Worm (Caenorhabditis elegans) whole organism, L1 larva: ENCODE results near the gene F38B7.17.
A peak's percentile ranks its signal among the peaks of the same experiment; 100 is the strongest.

Experiments used
- C04F5.9 ChIP-seq: sonication (generic microtip); optimal IDR thresholded peaks from 2 replicates; lab custom pipeline; 2016; ENCODE audit warnings: missing genetic modification characterization, missing compliant biosample characterization
- C16A3.4 ChIP-seq: fragments of 150-350 bp; optimal IDR thresholded peaks from 2 replicates; lab custom pipeline; 2014; ENCODE audit warnings: missing biosample characterization, missing genetic modification characterization
- C34B4.2 ChIP-seq: sonication (generic microtip); optimal IDR thresholded peaks from 2 replicates; lab custom pipeline; 2017; ENCODE audit warnings: mild to moderate bottlenecking, missing genetic modification characterization, missing compliant biosample characterization
- F16B12.6 ChIP-seq: fragments of 150-350 bp; optimal IDR thresholded peaks from 2 replicates; lab custom pipeline; 2014; ENCODE audit warnings: missing biosample characterization, missing genetic modification characterization
- aly-2 ChIP-seq: fragments of 150-350 bp; optimal IDR thresholded peaks from 2 replicates; lab custom pipeline; 2014; ENCODE audit warnings: missing biosample characterization, missing genetic modification characterization
- ama-1 ChIP-seq: fragments of 150-350 bp; optimal IDR thresholded peaks from 2 replicates; lab custom pipeline; 2014
- blmp-1 ChIP-seq: fragments of 150-350 bp; optimal IDR thresholded peaks from 2 replicates; lab custom pipeline; 2014; ENCODE audit warnings: missing biosample characterization, missing genetic modification characterization
- ceh-63 ChIP-seq: fragments of 200-800 bp; sonication (Bioruptor generic); optimal IDR thresholded peaks from 2 replicates; lab custom pipeline; 2018; ENCODE audit warnings: mild to moderate bottlenecking, missing genetic modification characterization, missing compliant biosample characterization
- ceh-88 ChIP-seq: fragments of 200-800 bp; sonication (Bioruptor generic); IDR thresholded peaks from 2 replicates; pipeline ENCODE4 v1.3.6; 2022; ENCODE audit warnings: missing genetic modification characterization, missing compliant biosample characterization
- ceh-90 ChIP-seq: sonication (generic microtip); optimal IDR thresholded peaks from 2 replicates; lab custom pipeline; 2016; ENCODE audit warnings: missing genetic modification characterization, missing compliant biosample characterization
- ces-1 ChIP-seq: fragments of 150-350 bp; optimal IDR thresholded peaks from 2 replicates; lab custom pipeline; 2014; ENCODE audit warnings: missing biosample characterization, missing genetic modification reagents, missing genetic modification characterization
- dpl-1 ChIP-seq, 3 experiments: fragments of 150-350 bp in 2 of 3; sonication (generic microtip) in 1 of 3; optimal IDR thresholded peaks; 2 replicates each; lab custom pipeline; 2014 to 2017; ENCODE audit warnings: missing biosample characterization in 3 of 3, missing genetic modification characterization in 3 of 3, missing genetic modification reagents in 3 of 3
- dsc-1 ChIP-seq: sonication (generic microtip); optimal IDR thresholded peaks from 2 replicates; lab custom pipeline; 2016; ENCODE audit warnings: mild to moderate bottlenecking, missing genetic modification characterization, missing compliant biosample characterization
- efl-1 ChIP-seq, 4 experiments: fragments of 150-350 bp; optimal IDR thresholded peaks in 3 of 4; peaks in 1 of 4; 1 replicate in 1 of 4; 2 replicates in 3 of 4; lab custom pipeline; 2014; ENCODE audit warnings: missing biosample characterization in 2 of 4, missing genetic modification characterization in 2 of 4, missing genetic modification reagents in 2 of 4
- elt-2 ChIP-seq: sonication (generic microtip); optimal IDR thresholded peaks from 2 replicates; lab custom pipeline; 2016; ENCODE audit warnings: missing genetic modification characterization, mild to moderate bottlenecking, inconsistent platforms, missing compliant biosample characterization, missing genetic modification reagents
- elt-3 ChIP-seq, 6 experiments: fragments of 150-350 bp in 1 of 6; sonication (generic microtip); optimal IDR thresholded peaks; 2 replicates each; lab custom pipeline; 2017 to 2018; ENCODE audit warnings: missing biosample characterization in 6 of 6, missing genetic modification characterization in 6 of 6, inconsistent platforms in 1 of 6
- fkh-8 ChIP-seq: sonication (generic microtip); optimal IDR thresholded peaks from 2 replicates; lab custom pipeline; 2016; ENCODE audit warnings: mild to moderate bottlenecking, missing genetic modification characterization, missing compliant biosample characterization
- fos-1 ChIP-seq: fragments of 150-350 bp; optimal IDR thresholded peaks from 2 replicates; lab custom pipeline; 2014; ENCODE audit warnings: missing biosample characterization, missing genetic modification characterization
- grh-1 ChIP-seq: fragments of 200-800 bp; sonication (Bioruptor generic); IDR thresholded peaks from 2 replicates; pipeline ENCODE4 v1.3.6; 2022; ENCODE audit warnings: missing genetic modification reagents, missing genetic modification characterization, missing compliant biosample characterization
- hlh-4 ChIP-seq: sonication (generic microtip); optimal IDR thresholded peaks from 2 replicates; lab custom pipeline; 2016; ENCODE audit warnings: mild to moderate bottlenecking, missing genetic modification characterization, missing compliant biosample characterization
- hpl-2 ChIP-seq: fragments of 150-350 bp; optimal IDR thresholded peaks from 2 replicates; lab custom pipeline; 2014; ENCODE audit warnings: missing biosample characterization, missing genetic modification reagents, missing genetic modification characterization
- lin-15B ChIP-seq: fragments of 150-350 bp; sonication (generic microtip); optimal IDR thresholded peaks from 3 replicates; lab custom pipeline; 2014; ENCODE audit warnings: missing biosample characterization, missing genetic modification characterization
- lin-35 ChIP-seq, 2 experiments: fragments of 150-350 bp; optimal IDR thresholded peaks; 2 replicates each; lab custom pipeline; 2014; ENCODE audit warnings: missing biosample characterization in 2 of 2, missing genetic modification characterization in 2 of 2, missing genetic modification reagents in 2 of 2
- lsy-2 ChIP-seq, 2 experiments: fragments of 150-350 bp; optimal IDR thresholded peaks; 2 replicates each; lab custom pipeline; 2014; ENCODE audit warnings: missing biosample characterization in 2 of 2, missing genetic modification characterization in 2 of 2
- mab-9 ChIP-seq: fragments of 200-800 bp; sonication (Bioruptor generic); IDR thresholded peaks from 2 replicates; pipeline ENCODE4 v1.3.6; 2022; ENCODE audit warnings: missing genetic modification reagents, missing genetic modification characterization, missing compliant biosample characterization
- mdl-1 ChIP-seq, 2 experiments: fragments of 150-350 bp; optimal IDR thresholded peaks; 2 replicates each; lab custom pipeline; 2014 to 2017; ENCODE audit warnings: missing biosample characterization in 2 of 2, missing genetic modification characterization in 2 of 2, inconsistent platforms in 1 of 2
- mef-2 ChIP-seq: fragments of 150-350 bp; optimal IDR thresholded peaks from 2 replicates; lab custom pipeline; 2014; ENCODE audit warnings: missing biosample characterization, missing genetic modification characterization
- nhr-11 ChIP-seq: fragments of 150-350 bp; optimal IDR thresholded peaks from 2 replicates; lab custom pipeline; 2014; ENCODE audit warnings: missing biosample characterization, missing genetic modification characterization
- nhr-19 ChIP-seq: fragments of 200-800 bp; sonication (Bioruptor generic); conservative IDR thresholded peaks from 2 replicates; pipeline ENCODE4 v1.3.6; 2022; ENCODE audit warnings: missing genetic modification characterization, missing compliant biosample characterization
- nhr-20 ChIP-seq: sonication (generic microtip); optimal IDR thresholded peaks from 2 replicates; lab custom pipeline; 2016; ENCODE audit warnings: mild to moderate bottlenecking, missing genetic modification characterization, missing compliant biosample characterization
- nhr-237 ChIP-seq: fragments of 150-350 bp; optimal IDR thresholded peaks from 2 replicates; lab custom pipeline; 2014; ENCODE audit warnings: missing biosample characterization, missing genetic modification characterization
- nhr-47 ChIP-seq: sonication (generic microtip); optimal IDR thresholded peaks from 2 replicates; lab custom pipeline; 2016; ENCODE audit warnings: mild to moderate bottlenecking, missing genetic modification characterization, moderate library complexity, missing compliant biosample characterization
- nhr-71 ChIP-seq: sonication (generic microtip); optimal IDR thresholded peaks from 2 replicates; lab custom pipeline; 2016; ENCODE audit warnings: mild to moderate bottlenecking, missing genetic modification characterization, moderate library complexity, missing compliant biosample characterization
- nhr-77 ChIP-seq: fragments of 150-350 bp; optimal IDR thresholded peaks from 2 replicates; lab custom pipeline; 2014; ENCODE audit warnings: missing biosample characterization, missing genetic modification characterization
- nhr-90 ChIP-seq: sonication (generic microtip); optimal IDR thresholded peaks from 2 replicates; lab custom pipeline; 2016; ENCODE audit warnings: mild to moderate bottlenecking, missing genetic modification characterization, missing compliant biosample characterization; ENCODE audit not compliant: poor library complexity
- pag-3 ChIP-seq: sonication (generic microtip); optimal IDR thresholded peaks from 2 replicates; lab custom pipeline; 2017; ENCODE audit warnings: missing genetic modification characterization, mild to moderate bottlenecking, missing compliant biosample characterization, antibody characterized with exemption, borderline replicate concordance; ENCODE audit not compliant: insufficient read depth
- skn-1 ChIP-seq: fragments of 150-350 bp; optimal IDR thresholded peaks from 2 replicates; lab custom pipeline; 2014; ENCODE audit warnings: missing biosample characterization, missing genetic modification characterization
- sup-37 ChIP-seq: fragments of 200-800 bp; sonication (Bioruptor generic); optimal IDR thresholded peaks from 2 replicates; lab custom pipeline; 2018; ENCODE audit warnings: mild to moderate bottlenecking, missing genetic modification characterization, missing compliant biosample characterization
- tbx-2 ChIP-seq: sonication (generic microtip); optimal IDR thresholded peaks from 2 replicates; lab custom pipeline; 2016; ENCODE audit warnings: missing genetic modification characterization, missing compliant biosample characterization
- unc-130 ChIP-seq: fragments of 150-350 bp; optimal IDR thresholded peaks from 2 replicates; lab custom pipeline; 2017; ENCODE audit warnings: missing biosample characterization, missing genetic modification characterization, inconsistent platforms
- unc-30 ChIP-seq: sonication (generic microtip); optimal IDR thresholded peaks from 2 replicates; lab custom pipeline; 2017; ENCODE audit warnings: missing biosample characterization, missing genetic modification characterization
- unc-62 ChIP-seq: fragments of 150-350 bp; optimal IDR thresholded peaks from 2 replicates; lab custom pipeline; 2014; ENCODE audit warnings: missing biosample characterization, missing genetic modification reagents, missing genetic modification characterization
- unc-86 ChIP-seq: sonication (generic microtip); optimal IDR thresholded peaks from 2 replicates; lab custom pipeline; 2016; ENCODE audit warnings: missing genetic modification characterization, missing compliant biosample characterization
- unc-98 ChIP-seq: fragments of 200-800 bp; sonication (Bioruptor generic); IDR thresholded peaks from 2 replicates; pipeline ENCODE4 v1.3.6; 2022; ENCODE audit warnings: missing genetic modification characterization, missing compliant biosample characterization
- vab-15 ChIP-seq: sonication (generic microtip); optimal IDR thresholded peaks from 2 replicates; lab custom pipeline; 2017; ENCODE audit warnings: missing genotype, mild to moderate bottlenecking, missing genetic modification characterization, missing compliant biosample characterization
- xbp-1 ChIP-seq: sonication (generic microtip); optimal IDR thresholded peaks from 2 replicates; lab custom pipeline; 2016; ENCODE audit warnings: missing genetic modification characterization, missing compliant biosample characterization
- zip-4 ChIP-seq: fragments of 200-800 bp; sonication (Bioruptor generic); optimal IDR thresholded peaks from 2 replicates; lab custom pipeline; 2018; ENCODE audit warnings: mild to moderate bottlenecking, missing genetic modification characterization, moderate library complexity, missing compliant biosample characterization
- ztf-11 ChIP-seq, 2 experiments: sonication (generic microtip); optimal IDR thresholded peaks; 2 replicates each; lab custom pipeline; 2016 to 2017; ENCODE audit warnings: missing genetic modification characterization in 2 of 2, missing biosample characterization in 1 of 2, missing compliant biosample characterization in 1 of 2
- ztf-4 ChIP-seq: fragments of 150-350 bp; optimal IDR thresholded peaks from 2 replicates; lab custom pipeline; 2014; ENCODE audit warnings: missing biosample characterization, missing genetic modification characterization

Gene F38B7.17

DNA sequence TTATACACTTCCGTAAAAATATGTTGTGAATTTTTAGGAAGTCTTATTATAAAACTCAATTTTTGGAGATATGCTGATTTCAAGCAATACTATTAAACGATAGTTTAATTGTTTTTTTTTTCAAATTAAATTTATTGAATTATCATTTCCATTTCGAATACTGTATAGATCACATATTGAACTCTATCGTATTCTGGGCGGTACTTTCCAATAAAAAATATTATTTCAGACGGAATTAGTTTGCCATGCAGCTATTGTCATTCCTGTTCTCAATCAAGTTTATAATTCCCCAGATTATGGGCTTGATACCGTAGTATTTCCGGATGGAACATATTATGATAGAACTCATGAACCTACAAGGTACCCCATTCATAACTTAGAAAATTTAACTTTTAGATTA lies 25.8 kb upstream of the F38B7.17 start:
- peak in 1 of 2 experiments; percentile 51 for TF ChIP-seq lsy-2 (tag; optimal IDR thresholded peaks at IDR 0.05; lab: Kevin White, UChicago)
- TF ChIP-seq fos-1 (tag; lab: Kevin White, UChicago) = no peak

DNA sequence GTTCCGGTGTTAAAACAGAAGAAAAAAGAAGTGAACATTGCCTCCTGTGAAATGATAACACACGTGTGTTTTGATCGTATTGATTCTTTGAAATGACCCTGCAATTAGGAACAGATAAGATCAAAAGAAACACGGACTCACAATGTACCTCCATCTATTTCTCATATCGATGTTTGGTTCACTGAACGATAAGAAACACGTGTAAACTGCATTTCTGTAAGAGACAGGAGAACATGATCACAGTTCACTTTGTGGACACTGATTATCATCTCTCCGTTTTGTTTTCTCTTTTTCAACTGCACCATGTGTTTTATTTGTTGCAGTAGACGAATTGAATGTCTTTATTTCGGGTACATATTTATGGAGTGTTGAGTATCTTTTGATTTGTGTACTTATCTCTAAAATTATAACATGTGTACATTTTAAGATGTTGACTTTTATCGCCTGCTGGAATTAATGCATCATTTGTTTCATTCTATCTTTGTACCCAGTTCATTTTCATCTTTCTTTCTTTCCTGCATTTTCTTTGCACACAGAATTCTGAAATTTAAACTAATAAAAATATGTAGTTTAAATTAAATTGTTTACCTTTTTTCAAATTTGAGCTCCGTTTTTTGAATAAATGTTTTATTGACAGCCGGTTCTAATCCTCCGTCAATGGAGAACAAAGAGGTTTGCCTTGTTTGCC lies 24.2 kb upstream of the F38B7.17 start, which contains the start of the genes H12C20.7 and nhr-68:
TSS of gene H12C20.7 (minus strand) at position 188 of the 688 bp plus-strand sequence.
TSS of gene nhr-68 (plus strand) at position 638 of the 688 bp plus-strand sequence.
- no peak for TF ChIP-seq ztf-11 (tag; optimal IDR thresholded peaks at IDR 0.05; lab: Kevin White, UChicago)
- peak; percentile 37; the same call in 1 of the 2 replicates for TF ChIP-seq ceh-88 (GFP tag; lab: Robert Waterston, UW)
- peak; percentile 54 for TF ChIP-seq ama-1 (lab: Kevin White, UChicago)
- TF ChIP-seq lin-35 (GFP tag; optimal IDR thresholded peaks at IDR 0.05; lab: Kevin White, UChicago) = peak in 1 of 2 experiments; percentile 85
- no peak for TF ChIP-seq sup-37 (GFP tag; lab: Kevin White, UChicago)
- peak; percentile 74 for TF ChIP-seq xbp-1 (tag; lab: Kevin White, UChicago)
- TF ChIP-seq elt-3 (tag; optimal IDR thresholded peaks at IDR 0.05; lab: Kevin White, UChicago) = peak; percentile 84 to 99 (median 93)
- TF ChIP-seq nhr-77 (tag; lab: Kevin White, UChicago) = no peak
- TF ChIP-seq hpl-2 (GFP tag; lab: Kevin White, UChicago) = peak; percentile 46
- peak; percentile 97 for TF ChIP-seq nhr-90 (tag; lab: Kevin White, UChicago)
- peak; percentile 95 for TF ChIP-seq ztf-4 (tag; lab: Kevin White, UChicago)
- TF ChIP-seq dsc-1 (tag; lab: Kevin White, UChicago) = peak; percentile 96
- TF ChIP-seq F16B12.6 = no peak
- peak; percentile 82 for TF ChIP-seq grh-1 (GFP tag; lab: Robert Waterston, UW)
- TF ChIP-seq aly-2 (tag; lab: Kevin White, UChicago) = no peak
- no peak for TF ChIP-seq ces-1
- no peak for TF ChIP-seq unc-86 (tag; lab: Kevin White, UChicago)
- peak; percentile 76 for TF ChIP-seq tbx-2
- TF ChIP-seq zip-4 (GFP tag; lab: Kevin White, UChicago) = peak; percentile 51
- no peak for TF ChIP-seq C34B4.2
- TF ChIP-seq skn-1 (tag; lab: Kevin White, UChicago) = peak; percentile 6
- TF ChIP-seq nhr-20 (tag; lab: Kevin White, UChicago) = peak; percentile 99
- TF ChIP-seq fkh-8 = no peak
- no peak for TF ChIP-seq hlh-4 (tag; lab: Kevin White, UChicago)
- TF ChIP-seq nhr-237 (tag; lab: Kevin White, UChicago) = no peak
- peak; percentile 72 for TF ChIP-seq unc-130 (tag; lab: Kevin White, UChicago)
- peak; percentile 85 for TF ChIP-seq nhr-47 (tag; lab: Kevin White, UChicago)
- peak; percentile 44; the same call in 1 of the 2 replicates for TF ChIP-seq mab-9 (GFP tag; lab: Robert Waterston, UW)
- peak in 1 of 2 experiments; percentile 90 for TF ChIP-seq mdl-1 (tag; optimal IDR thresholded peaks at IDR 0.05; lab: Kevin White, UChicago)
- TF ChIP-seq C16A3.4 = peak; percentile 92
- TF ChIP-seq unc-98 (GFP tag; lab: Robert Waterston, UW) = no peak
- peak; percentile 90 for TF ChIP-seq nhr-19 (GFP tag; lab: Robert Waterston, UW)
- peak; percentile 99 for TF ChIP-seq elt-2
- no peak for TF ChIP-seq ceh-63 (GFP tag; lab: Kevin White, UChicago)
- peak; percentile 100 for TF ChIP-seq nhr-71 (tag; lab: Kevin White, UChicago)
- no peak for TF ChIP-seq mef-2 (tag; lab: Kevin White, UChicago)
- TF ChIP-seq unc-30 = no peak
- peak in 2 of 3 experiments; percentile 8 to 45 for TF ChIP-seq dpl-1 (GFP tag; optimal IDR thresholded peaks at IDR 0.05; lab: Kevin White, UChicago)
- TF ChIP-seq nhr-11 = no peak
- no peak for TF ChIP-seq vab-15 (tag; lab: Kevin White, UChicago)
- no peak for TF ChIP-seq pag-3 (tag; lab: Kevin White, UChicago)
- TF ChIP-seq lin-15B (tag; lab: Kevin White, UChicago) = no peak
- TF ChIP-seq unc-62 (GFP tag; lab: Kevin White, UChicago) = no peak
- TF ChIP-seq efl-1 (optimal IDR thresholded peaks at IDR 0.05; lab: Kevin White, UChicago) = peak; percentile 10 to 38
- peak in 1 of 2 experiments; percentile 94 for TF ChIP-seq efl-1 (GFP tag; optimal IDR thresholded peaks at IDR 0.05 in 1 of 2; lab: Kevin White, UChicago)
- no peak for TF ChIP-seq ceh-90
- no peak for TF ChIP-seq C04F5.9 (tag; lab: Kevin White, UChicago)
- peak; percentile 58 to 76 for TF ChIP-seq lsy-2 (tag; optimal IDR thresholded peaks at IDR 0.05; lab: Kevin White, UChicago)
- peak; percentile 76 for TF ChIP-seq blmp-1 (tag; lab: Kevin White, UChicago)
